Worm (Caenorhabditis elegans) whole organism, young adult: ENCODE results near the gene srx-32.
"Not testable (repeated sequence)": the region's sequence is repeated elsewhere in the genome, so short reads cannot be mapped to it uniquely, and the experiment has no call there.

Experiments used
- B0019.2 ChIP-seq: fragments of 200-800 bp; sonication (Bioruptor generic); conservative IDR thresholded peaks from 2 replicates; pipeline ENCODE4 v1.3.6; 2022; ENCODE audit warnings: missing genetic modification reagents, missing genetic modification characterization, missing compliant biosample characterization
- F10E7.11 ChIP-seq: sonication (generic microtip); optimal IDR thresholded peaks from 2 replicates; lab custom pipeline; 2017; ENCODE audit warnings: mild to moderate bottlenecking, missing genetic modification characterization, moderate library complexity, missing compliant biosample characterization
- F39B2.1 ChIP-seq: fragments of 200-800 bp; sonication (Bioruptor generic); IDR thresholded peaks from 2 replicates; pipeline ENCODE4 v1.3.6; 2022; ENCODE audit warnings: missing genetic modification reagents, missing genetic modification characterization, missing compliant biosample characterization
- F57A8.1 ChIP-seq: fragments of 200-800 bp; sonication (Bioruptor generic); optimal IDR thresholded peaks from 2 replicates; lab custom pipeline; 2018; ENCODE audit warnings: mild to moderate bottlenecking, missing genetic modification characterization, moderate library complexity, missing compliant biosample characterization
- Y53F4B.3 ChIP-seq: fragments of 200-800 bp; sonication (Bioruptor generic); IDR thresholded peaks from 2 replicates; pipeline ENCODE4 v1.3.6; 2022; ENCODE audit warnings: missing genetic modification reagents, missing genetic modification characterization, missing compliant biosample characterization
- Y56A3A.18 ChIP-seq: fragments of 200-800 bp; sonication (Bioruptor generic); IDR thresholded peaks from 2 replicates; pipeline ENCODE4 v1.3.6; 2022; ENCODE audit warnings: missing genetic modification reagents, missing genetic modification characterization, missing compliant biosample characterization
- athp-1 ChIP-seq: sonication (generic microtip); optimal IDR thresholded peaks from 2 replicates; lab custom pipeline; 2017; ENCODE audit warnings: mild to moderate bottlenecking, missing genetic modification characterization, missing compliant biosample characterization
- attf-5 ChIP-seq: fragments of 200-800 bp; sonication (Bioruptor generic); optimal IDR thresholded peaks from 2 replicates; lab custom pipeline; 2018; ENCODE audit warnings: mild to moderate bottlenecking, missing genetic modification characterization, missing compliant biosample characterization
- ceh-40 ChIP-seq: fragments of 200-800 bp; sonication (Bioruptor generic); IDR thresholded peaks from 2 replicates; pipeline ENCODE4 v1.3.6; 2022; ENCODE audit warnings: missing genetic modification characterization, missing compliant biosample characterization
- ceh-79 ChIP-seq: sonication (generic microtip); optimal IDR thresholded peaks from 2 replicates; lab custom pipeline; 2017; ENCODE audit warnings: mild to moderate bottlenecking, missing genetic modification characterization, missing compliant biosample characterization
- ceh-91 ChIP-seq: fragments of 200-800 bp; sonication (Bioruptor generic); IDR thresholded peaks from 2 replicates; pipeline ENCODE4 v1.3.6; 2022; ENCODE audit warnings: missing genetic modification reagents, missing genetic modification characterization, missing compliant biosample characterization
- dox-1 ChIP-seq: fragments of 200-800 bp; sonication (Bioruptor generic); IDR thresholded peaks from 2 replicates; pipeline ENCODE4 v1.3.6; 2022; ENCODE audit warnings: missing genetic modification reagents, missing genetic modification characterization, missing compliant biosample characterization
- dpff-1 ChIP-seq: sonication (generic microtip); optimal IDR thresholded peaks from 2 replicates; lab custom pipeline; 2017; ENCODE audit warnings: mild to moderate bottlenecking, missing genetic modification characterization, missing compliant biosample characterization
- dpl-1 ChIP-seq: fragments of 150-350 bp; optimal IDR thresholded peaks from 2 replicates; lab custom pipeline; 2014; ENCODE audit warnings: missing biosample characterization, missing genetic modification reagents, missing genetic modification characterization
- efl-1 ChIP-seq: fragments of 150-350 bp; optimal IDR thresholded peaks from 2 replicates; lab custom pipeline; 2014; ENCODE audit warnings: missing biosample characterization, missing genetic modification reagents, missing genetic modification characterization
- egl-18 ChIP-seq: fragments of 200-800 bp; sonication (Bioruptor generic); IDR thresholded peaks from 2 replicates; pipeline ENCODE4 v1.3.6; 2022; ENCODE audit warnings: missing genetic modification reagents, missing genetic modification characterization, missing compliant biosample characterization
- egrh-3 ChIP-seq: fragments of 200-800 bp; sonication (Bioruptor generic); IDR thresholded peaks from 2 replicates; pipeline ENCODE4 v1.3.6; 2022; ENCODE audit warnings: missing genetic modification reagents, missing genetic modification characterization, missing compliant biosample characterization
- hmg-1.2 ChIP-seq: fragments of 200-800 bp; sonication (Bioruptor generic); IDR thresholded peaks from 2 replicates; pipeline ENCODE4 v1.3.6; 2022; ENCODE audit warnings: missing genetic modification reagents, missing genetic modification characterization, missing compliant biosample characterization
- hmg-20 ChIP-seq: fragments of 200-800 bp; sonication (Bioruptor generic); IDR thresholded peaks from 2 replicates; pipeline ENCODE4 v1.3.6; 2022; ENCODE audit warnings: missing genetic modification reagents, missing genetic modification characterization, missing compliant biosample characterization
- lin-26 ChIP-seq: fragments of 200-800 bp; sonication (Bioruptor generic); IDR thresholded peaks from 2 replicates; pipeline ENCODE4 v1.3.6; 2022; ENCODE audit warnings: missing genetic modification reagents, missing genetic modification characterization, missing compliant biosample characterization
- lin-40 ChIP-seq: sonication (generic microtip); optimal IDR thresholded peaks from 2 replicates; lab custom pipeline; 2016; ENCODE audit warnings: missing genetic modification characterization, mild to moderate bottlenecking, missing compliant biosample characterization, missing genotype, missing genetic modification reagents
- lin-54 ChIP-seq: fragments of 200-800 bp; sonication (Bioruptor generic); optimal IDR thresholded peaks from 2 replicates; lab custom pipeline; 2018; ENCODE audit warnings: mild to moderate bottlenecking, missing genetic modification characterization, missing compliant biosample characterization
- lsy-27 ChIP-seq: sonication (generic microtip); optimal IDR thresholded peaks from 2 replicates; lab custom pipeline; 2017; ENCODE audit warnings: missing genetic modification characterization, mild to moderate bottlenecking, missing compliant biosample characterization, antibody characterized with exemption, missing genotype, borderline replicate concordance; ENCODE audit not compliant: insufficient read depth
- madf-3 ChIP-seq: fragments of 200-800 bp; sonication (Bioruptor generic); IDR thresholded peaks from 2 replicates; pipeline ENCODE4 v1.3.6; 2022; ENCODE audit warnings: missing genetic modification reagents, missing genetic modification characterization, missing compliant biosample characterization
- mel-28 ChIP-seq: sonication (generic microtip); optimal IDR thresholded peaks from 2 replicates; lab custom pipeline; 2016; ENCODE audit warnings: borderline replicate concordance, mild to moderate bottlenecking, missing genetic modification characterization, missing compliant biosample characterization
- nfyb-1 ChIP-seq: fragments of 200-800 bp; sonication (Bioruptor generic); IDR thresholded peaks from 2 replicates; pipeline ENCODE4 v1.3.6; 2022; ENCODE audit warnings: missing genetic modification reagents, missing genetic modification characterization, missing compliant biosample characterization
- nhr-80 ChIP-seq: sonication (generic microtip); optimal IDR thresholded peaks from 2 replicates; lab custom pipeline; 2016; ENCODE audit warnings: missing genetic modification characterization, missing compliant biosample characterization
- nhr-90 ChIP-seq: sonication (generic microtip); optimal IDR thresholded peaks from 2 replicates; lab custom pipeline; 2016; ENCODE audit warnings: missing genotype, mild to moderate bottlenecking, missing genetic modification characterization, missing compliant biosample characterization
- rcor-1 ChIP-seq: fragments of 200-800 bp; sonication (Bioruptor generic); IDR thresholded peaks from 2 replicates; pipeline ENCODE4 v1.3.6; 2022; ENCODE audit warnings: missing genetic modification reagents, missing genetic modification characterization, missing compliant biosample characterization
- rec-8 ChIP-seq, 2 experiments: sonication (generic microtip); optimal IDR thresholded peaks; 2 replicates each; lab custom pipeline; 2016; ENCODE audit warnings: mild to moderate bottlenecking in 2 of 2, missing genetic modification characterization in 2 of 2, missing genetic modification reagents in 2 of 2, missing genotype in 2 of 2, missing biosample characterization in 1 of 2, missing compliant biosample characterization in 1 of 2, moderate library complexity in 1 of 2
- sptf-2 ChIP-seq: fragments of 200-800 bp; sonication (Bioruptor generic); optimal IDR thresholded peaks from 2 replicates; lab custom pipeline; 2018; ENCODE audit warnings: mild to moderate bottlenecking, missing genetic modification characterization, missing compliant biosample characterization
- tbx-9 ChIP-seq: sonication (generic microtip); optimal IDR thresholded peaks from 2 replicates; lab custom pipeline; 2016; ENCODE audit warnings: borderline replicate concordance, missing genetic modification characterization, inconsistent platforms, missing compliant biosample characterization
- tlf-1 ChIP-seq: fragments of 200-800 bp; sonication (Bioruptor generic); optimal IDR thresholded peaks from 2 replicates; lab custom pipeline; 2018; ENCODE audit warnings: mild to moderate bottlenecking, missing genetic modification characterization, missing compliant biosample characterization
- unc-130 ChIP-seq: sonication (generic microtip); optimal IDR thresholded peaks from 2 replicates; lab custom pipeline; 2016; ENCODE audit warnings: missing genetic modification reagents, missing genetic modification characterization, missing compliant biosample characterization
- unc-62 ChIP-seq: fragments of 150-350 bp; optimal IDR thresholded peaks from 2 replicates; lab custom pipeline; 2014; ENCODE audit warnings: missing biosample characterization, missing genetic modification reagents, missing genetic modification characterization
- ztf-18 ChIP-seq: sonication (generic microtip); optimal IDR thresholded peaks from 2 replicates; lab custom pipeline; 2016; ENCODE audit warnings: missing genotype, mild to moderate bottlenecking, missing genetic modification characterization, missing compliant biosample characterization

The srx-32 gene

ce11 chrV:849512-849911 lies 29.0 kb upstream of the srx-32 start, which contains the start of gene srbc-12:
Gene srbc-12 (plus strand): TSS chrV:849812.
- TF ChIP-seq B0019.2 (GFP tag; lab: Robert Waterston, UW): no peak
- TF ChIP-seq madf-3 (GFP tag; lab: Robert Waterston, UW): no peak
- TF ChIP-seq egrh-3 (GFP tag; lab: Robert Waterston, UW): no peak
- no peak for TF ChIP-seq lin-54
- TF ChIP-seq unc-62 (GFP tag; lab: Kevin White, UChicago): no peak
- no peak for TF ChIP-seq attf-5 (GFP tag; lab: Kevin White, UChicago)
- no peak for TF ChIP-seq Y56A3A.18
- TF ChIP-seq dpff-1: no peak
- no peak for TF ChIP-seq dox-1
- TF ChIP-seq rec-8 (tag; optimal IDR thresholded peaks at IDR 0.05; lab: Kevin White, UChicago): no peak
- no peak for TF ChIP-seq ceh-79
- TF ChIP-seq nfyb-1: no peak
- TF ChIP-seq Y53F4B.3 (GFP tag; lab: Robert Waterston, UW): no peak
- TF ChIP-seq ztf-18 (tag; lab: Kevin White, UChicago): no peak
- TF ChIP-seq lsy-27: no peak
- TF ChIP-seq athp-1 (tag; lab: Kevin White, UChicago): no peak
- no peak for TF ChIP-seq dpl-1 (GFP tag; lab: Kevin White, UChicago)
- TF ChIP-seq tlf-1 (GFP tag; lab: Kevin White, UChicago): no peak
- no peak for TF ChIP-seq lin-26

ce11 chrV:849042-849441 lies 28.5 kb upstream of the srx-32 start:
- TF ChIP-seq hmg-20 (no peak), lin-26 (no peak), nhr-90 (tag; lab: Kevin White, UChicago) (no peak), F57A8.1 (GFP tag; lab: Kevin White, UChicago) (no peak), rcor-1 (GFP tag; lab: Robert Waterston, UW) (no peak)

ce11 chrV:847521-847920 lies 27.0 kb upstream of the srx-32 start, which contains the start of gene srbc-13:
Gene srbc-13 (plus strand): TSS chrV:847821.
- TF ChIP-seq egl-18 (GFP tag; lab: Robert Waterston, UW) (no peak), unc-130 (GFP tag; lab: Kevin White, UChicago) (no peak), F10E7.11 (tag; lab: Kevin White, UChicago) (no peak), dpl-1 (GFP tag; lab: Kevin White, UChicago) (no peak), ceh-91 (GFP tag; lab: Robert Waterston, UW) (no peak), hmg-1.2 (GFP tag; lab: Robert Waterston, UW) (no peak), lin-40 (no peak), F39B2.1 (GFP tag; lab: Robert Waterston, UW) (no peak), attf-5 (GFP tag; lab: Kevin White, UChicago) (no peak), ceh-40 (GFP tag; lab: Robert Waterston, UW) (no peak), efl-1 (no peak), tlf-1 (GFP tag; lab: Kevin White, UChicago) (no peak), nhr-80 (tag; lab: Kevin White, UChicago) (no peak), nfyb-1 (no peak), mel-28 (tag; lab: Kevin White, UChicago) (no peak)
- TF ChIP-seq, all 124 proteins: peak for 0

- TF ChIP-seq sptf-2 (GFP tag; lab: Kevin White, UChicago); F10E7.11 (tag; lab: Kevin White, UChicago); tbx-9 (tag; lab: Kevin White, UChicago): not testable (repeated sequence)
Measured at ce11 chrV:843118-843517, 22.6 kb upstream of the srx-32 start, which contains the start of gene K09C6.8. Gene K09C6.8 (minus strand): TSS chrV:843218.
